Worm (Caenorhabditis elegans) whole organism, L4 larva: ENCODE measurements around the gene dnc-1.

Experiments used
- R02D3.7 ChIP-seq: fragments of 150-350 bp; sonication (generic microtip); optimal IDR thresholded peaks from 3 replicates; lab custom pipeline; 2014; ENCODE audit warnings: missing biosample characterization, missing genetic modification characterization
- T26A8.4 ChIP-seq: fragments of 200-800 bp; sonication (Bioruptor generic); IDR thresholded peaks from 2 replicates; pipeline ENCODE4 v1.3.6; 2022; ENCODE audit warnings: missing genetic modification characterization, missing compliant biosample characterization
- Y48G9A.11 ChIP-seq: fragments of 200-800 bp; sonication (Bioruptor generic); IDR thresholded peaks from 2 replicates; pipeline ENCODE4 v1.3.6; 2022; ENCODE audit warnings: missing genetic modification reagents, missing genetic modification characterization, missing compliant biosample characterization
- aly-2 ChIP-seq: sonication (generic microtip); optimal IDR thresholded peaks from 2 replicates; lab custom pipeline; 2018; ENCODE audit warnings: missing biosample characterization, missing genetic modification characterization
- ama-1 ChIP-seq: fragments of 150-350 bp; optimal IDR thresholded peaks from 2 replicates; lab custom pipeline; 2014; ENCODE audit warnings: inconsistent platforms, mixed read lengths
- arid-1 ChIP-seq: fragments of 200-800 bp; sonication (Bioruptor generic); conservative IDR thresholded peaks from 2 replicates; pipeline ENCODE4 v1.3.6; 2022; ENCODE audit warnings: missing genetic modification reagents, missing genetic modification characterization, missing compliant biosample characterization
- attf-4 ChIP-seq: sonication (generic microtip); optimal IDR thresholded peaks from 3 replicates; lab custom pipeline; 2017; ENCODE audit warnings: missing biosample characterization, missing genetic modification characterization
- ceh-20 ChIP-seq: fragments of 200-800 bp; sonication (Bioruptor generic); IDR thresholded peaks from 2 replicates; pipeline ENCODE4 v1.3.6; 2022; ENCODE audit warnings: missing genetic modification reagents, missing genetic modification characterization, missing compliant biosample characterization
- ceh-28 ChIP-seq: fragments of 150-350 bp; optimal IDR thresholded peaks from 2 replicates; lab custom pipeline; 2014; ENCODE audit warnings: missing biosample characterization, missing genetic modification reagents, missing genetic modification characterization
- ceh-62 ChIP-seq: sonication (generic microtip); optimal IDR thresholded peaks from 2 replicates; lab custom pipeline; 2017; ENCODE audit warnings: missing biosample characterization, missing genetic modification characterization
- ceh-82 ChIP-seq: sonication (generic microtip); optimal IDR thresholded peaks from 2 replicates; lab custom pipeline; 2017; ENCODE audit warnings: missing biosample characterization, missing genetic modification characterization
- daf-16 ChIP-seq, 3 experiments: sonication (generic microtip); optimal IDR thresholded peaks; 2 replicates each; lab custom pipeline; 2016 to 2017; ENCODE audit warnings: missing genetic modification characterization in 3 of 3, missing genetic modification reagents in 3 of 3, mild to moderate bottlenecking in 2 of 3, missing compliant biosample characterization in 2 of 3, missing biosample characterization in 1 of 3, moderate library complexity in 1 of 3
- daf-8 ChIP-seq: fragments of 200-800 bp; sonication (Bioruptor generic); IDR thresholded peaks from 2 replicates; pipeline ENCODE4 v1.3.6; 2022; ENCODE audit warnings: missing genetic modification characterization, missing compliant biosample characterization
- dmd-6 ChIP-seq: fragments of 200-800 bp; sonication (Bioruptor generic); IDR thresholded peaks from 2 replicates; pipeline ENCODE4 v1.3.6; 2022; ENCODE audit warnings: missing genetic modification reagents, missing genetic modification characterization, missing compliant biosample characterization
- dmd-9 ChIP-seq: fragments of 200-800 bp; sonication (Bioruptor generic); IDR thresholded peaks from 2 replicates; pipeline ENCODE4 v1.3.6; 2022; ENCODE audit warnings: missing genetic modification reagents, missing genetic modification characterization, missing compliant biosample characterization
- dve-1 ChIP-seq: sonication (generic microtip); optimal IDR thresholded peaks from 2 replicates; lab custom pipeline; 2017; ENCODE audit warnings: antibody characterized with exemption, mild to moderate bottlenecking, missing genetic modification characterization, missing compliant biosample characterization; ENCODE audit not compliant: insufficient read depth
- egl-27 ChIP-seq: sonication (generic microtip); optimal IDR thresholded peaks from 3 replicates; lab custom pipeline; 2017; ENCODE audit warnings: missing biosample characterization, missing genetic modification reagents, missing genetic modification characterization
- egl-43 ChIP-seq: fragments of 200-800 bp; sonication (Bioruptor generic); IDR thresholded peaks from 2 replicates; pipeline ENCODE4 v1.3.6; 2022; ENCODE audit warnings: missing genetic modification reagents, missing genetic modification characterization, missing compliant biosample characterization
- hif-1 ChIP-seq, 2 experiments: sonication (generic microtip); optimal IDR thresholded peaks; 2 replicates each; lab custom pipeline; 2016 to 2017; ENCODE audit warnings: missing compliant biosample characterization in 2 of 2, missing genetic modification characterization in 2 of 2, missing genetic modification reagents in 2 of 2, missing genotype in 2 of 2, mild to moderate bottlenecking in 1 of 2
- hlh-11 ChIP-seq: fragments of 200-800 bp; sonication (Bioruptor generic); optimal IDR thresholded peaks from 2 replicates; lab custom pipeline; 2018; ENCODE audit warnings: mild to moderate bottlenecking, missing genetic modification characterization, missing compliant biosample characterization
- hlh-30 ChIP-seq: sonication (generic microtip); optimal IDR thresholded peaks from 2 replicates; lab custom pipeline; 2017; ENCODE audit warnings: antibody characterized with exemption, mild to moderate bottlenecking, missing genetic modification characterization, missing compliant biosample characterization; ENCODE audit not compliant: insufficient read depth
- hmg-1.1 ChIP-seq: fragments of 200-800 bp; sonication (Bioruptor generic); IDR thresholded peaks from 2 replicates; pipeline ENCODE4 v1.3.6; 2022; ENCODE audit warnings: missing genetic modification reagents, missing genetic modification characterization, missing compliant biosample characterization
- lim-7 ChIP-seq: fragments of 200-800 bp; sonication (Bioruptor generic); IDR thresholded peaks from 2 replicates; pipeline ENCODE4 v1.3.6; 2022; ENCODE audit warnings: missing genetic modification characterization, missing compliant biosample characterization
- lin-1 ChIP-seq: fragments of 200-800 bp; sonication (Bioruptor generic); IDR thresholded peaks from 2 replicates; pipeline ENCODE4 v1.3.6; 2022; ENCODE audit warnings: missing genetic modification reagents, missing genetic modification characterization, missing compliant biosample characterization
- lin-15B ChIP-seq: fragments of 150-350 bp; sonication (generic microtip); optimal IDR thresholded peaks from 3 replicates; lab custom pipeline; 2014; ENCODE audit warnings: missing biosample characterization, missing genetic modification characterization
- lin-29 ChIP-seq: fragments of 200-800 bp; sonication (Bioruptor generic); IDR thresholded peaks from 2 replicates; pipeline ENCODE4 v1.3.6; 2022; ENCODE audit warnings: missing genetic modification reagents, missing genetic modification characterization, missing compliant biosample characterization
- lsy-2 ChIP-seq, 2 experiments: fragments of 150-350 bp in 1 of 2; sonication (generic microtip) in 1 of 2; optimal IDR thresholded peaks; 2 replicates each; lab custom pipeline; 2014 to 2017; ENCODE audit warnings: missing biosample characterization in 2 of 2, missing genetic modification characterization in 2 of 2
- madf-5 ChIP-seq, 2 experiments: fragments of 200-800 bp; sonication (Bioruptor generic); IDR thresholded peaks; 2 replicates each; pipeline ENCODE4 v1.3.6; 2022; ENCODE audit warnings: missing compliant biosample characterization in 2 of 2, missing genetic modification characterization in 2 of 2
- madf-9 ChIP-seq: fragments of 200-800 bp; sonication (Bioruptor generic); conservative IDR thresholded peaks from 2 replicates; pipeline ENCODE4 v1.3.6; 2022; ENCODE audit warnings: missing genetic modification reagents, missing genetic modification characterization, missing compliant biosample characterization
- mdl-1 ChIP-seq, 2 experiments: fragments of 150-350 bp in 1 of 2; sonication (generic microtip) in 1 of 2; optimal IDR thresholded peaks; 2 replicates each; lab custom pipeline; 2014 to 2017; ENCODE audit warnings: missing biosample characterization in 2 of 2, missing genetic modification characterization in 2 of 2
- mdt-29 ChIP-seq: fragments of 200-800 bp; sonication (Bioruptor generic); IDR thresholded peaks from 2 replicates; pipeline ENCODE4 v1.3.6; 2022; ENCODE audit warnings: missing genetic modification reagents, missing genetic modification characterization, missing compliant biosample characterization
- mep-1 ChIP-seq: fragments of 150-350 bp; sonication (generic microtip); optimal IDR thresholded peaks from 3 replicates; lab custom pipeline; 2014; ENCODE audit warnings: missing biosample characterization, missing genetic modification characterization
- mes-2 ChIP-seq: sonication (generic microtip); optimal IDR thresholded peaks from 2 replicates; lab custom pipeline; 2016; ENCODE audit warnings: missing genotype, mild to moderate bottlenecking, missing genetic modification characterization, missing compliant biosample characterization; ENCODE audit not compliant: poor library complexity, severe bottlenecking
- mxl-2 ChIP-seq: fragments of 200-800 bp; sonication (Bioruptor generic); conservative IDR thresholded peaks from 2 replicates; pipeline ENCODE4 v1.3.6; 2022; ENCODE audit warnings: missing genetic modification reagents, missing genetic modification characterization, missing compliant biosample characterization
- nhr-10 ChIP-seq: fragments of 150-350 bp; optimal IDR thresholded peaks from 2 replicates; lab custom pipeline; 2014; ENCODE audit warnings: missing biosample characterization, missing genetic modification characterization
- nhr-11 ChIP-seq: fragments of 150-350 bp; optimal IDR thresholded peaks from 2 replicates; lab custom pipeline; 2014; ENCODE audit warnings: missing biosample characterization, missing genetic modification characterization
- nhr-111 ChIP-seq: fragments of 200-800 bp; sonication (Bioruptor generic); optimal IDR thresholded peaks from 2 replicates; lab custom pipeline; 2018; ENCODE audit warnings: mild to moderate bottlenecking, missing genetic modification characterization, missing compliant biosample characterization
- nhr-28 ChIP-seq: fragments of 150-350 bp; optimal IDR thresholded peaks from 2 replicates; lab custom pipeline; 2014; ENCODE audit warnings: missing biosample characterization, missing genetic modification characterization
- nhr-6 ChIP-seq: fragments of 150-350 bp; optimal IDR thresholded peaks from 2 replicates; lab custom pipeline; 2014; ENCODE audit warnings: missing biosample characterization, missing genetic modification characterization
- nhr-76 ChIP-seq: fragments of 150-350 bp; optimal IDR thresholded peaks from 2 replicates; lab custom pipeline; 2014; ENCODE audit warnings: missing biosample characterization, missing genetic modification characterization
- nhr-77 ChIP-seq: fragments of 150-350 bp; optimal IDR thresholded peaks from 2 replicates; lab custom pipeline; 2014; ENCODE audit warnings: missing biosample characterization, missing genetic modification characterization
- pha-4 ChIP-seq, 2 experiments: fragments of 150-350 bp in 1 of 2; fragments of 200-800 bp in 1 of 2; sonication (Bioruptor generic) in 1 of 2; IDR thresholded peaks in 1 of 2; optimal IDR thresholded peaks in 1 of 2; 2 replicates each; pipeline versions ENCODE4 v1.3.6 to Lab custom; 2014 to 2022; ENCODE audit warnings: missing genetic modification characterization in 2 of 2, missing genetic modification reagents in 2 of 2, missing biosample characterization in 1 of 2, missing compliant biosample characterization in 1 of 2
- pqm-1 ChIP-seq: sonication (generic microtip); optimal IDR thresholded peaks from 2 replicates; lab custom pipeline; 2017; ENCODE audit warnings: missing biosample characterization, missing genetic modification characterization
- rbr-2 ChIP-seq: sonication (generic microtip); optimal IDR thresholded peaks from 2 replicates; lab custom pipeline; 2016; ENCODE audit warnings: missing genotype, missing genetic modification characterization, missing compliant biosample characterization
- saeg-2 ChIP-seq: fragments of 200-800 bp; sonication (Bioruptor generic); IDR thresholded peaks from 2 replicates; pipeline ENCODE4 v1.3.6; 2022; ENCODE audit warnings: missing genetic modification reagents, missing genetic modification characterization, missing compliant biosample characterization
- sdz-12 ChIP-seq: fragments of 200-800 bp; sonication (Bioruptor generic); optimal IDR thresholded peaks from 2 replicates; lab custom pipeline; 2018; ENCODE audit warnings: mild to moderate bottlenecking, missing genetic modification characterization, missing compliant biosample characterization
- snpc-1.2 ChIP-seq: fragments of 200-800 bp; sonication (Bioruptor generic); IDR thresholded peaks from 2 replicates; pipeline ENCODE4 v1.3.6; 2022; ENCODE audit warnings: missing genetic modification reagents, missing genetic modification characterization, missing compliant biosample characterization
- zfp-3 ChIP-seq: fragments of 200-800 bp; sonication (Bioruptor generic); conservative IDR thresholded peaks from 2 replicates; pipeline ENCODE4 v1.3.6; 2022; ENCODE audit warnings: missing genetic modification reagents, missing genetic modification characterization, missing compliant biosample characterization
- zip-2 ChIP-seq: fragments of 150-350 bp; optimal IDR thresholded peaks from 2 replicates; lab custom pipeline; 2014; ENCODE audit warnings: missing biosample characterization, missing genetic modification characterization
- ztf-7 ChIP-seq: fragments of 150-350 bp; optimal IDR thresholded peaks from 2 replicates; lab custom pipeline; 2014; ENCODE audit warnings: missing biosample characterization, missing genetic modification characterization

Gene dnc-1

ce11 chrIV:10933062-10933552 is at the start of gene dnc-1, which contains the start of gene lsm-7:
TSS of gene dnc-1 (minus strand) at chrIV:10933203.
TSS of gene lsm-7 (plus strand) at chrIV:10933502.
- peak; percentile 80 for TF ChIP-seq mes-2 (tag; lab: Kevin White, UChicago)
- TF ChIP-seq lin-15B (tag; lab: Kevin White, UChicago), result no peak
- TF ChIP-seq nhr-76 (tag; lab: Kevin White, UChicago), result no peak
- TF ChIP-seq hlh-30, result peak; percentile 75
- TF ChIP-seq sdz-12 (GFP tag; lab: Kevin White, UChicago), result no peak
- TF ChIP-seq zfp-3 (GFP tag; lab: Robert Waterston, UW), result peak; percentile 81
- TF ChIP-seq lim-7, result no peak
- no peak for TF ChIP-seq egl-27 (tag; lab: Kevin White, UChicago)
- TF ChIP-seq nhr-77 (tag; lab: Kevin White, UChicago), result peak; percentile 70
- no peak for TF ChIP-seq aly-2 (tag; lab: Kevin White, UChicago)
- peak; percentile 59 for TF ChIP-seq nhr-28 (tag; lab: Kevin White, UChicago)
- no peak for TF ChIP-seq pqm-1 (tag; lab: Kevin White, UChicago)
- peak in 1 of 2 experiments; percentile 48 for TF ChIP-seq mdl-1 (tag; optimal IDR thresholded peaks at IDR 0.05; lab: Kevin White, UChicago)
- TF ChIP-seq hif-1 (tag; optimal IDR thresholded peaks at IDR 0.05; lab: Kevin White, UChicago), result peak in 1 of 2 experiments; percentile 66
- peak; percentile 61 for TF ChIP-seq madf-9 (GFP tag; lab: Robert Waterston, UW)
- TF ChIP-seq saeg-2, result no peak
- no peak for TF ChIP-seq mxl-2 (GFP tag; lab: Robert Waterston, UW)
- no peak for TF ChIP-seq Y48G9A.11
- no peak for TF ChIP-seq dmd-9 (GFP tag; lab: Robert Waterston, UW)
- no peak for TF ChIP-seq R02D3.7
- peak; percentile 79 for TF ChIP-seq hlh-11 (tag; lab: Kevin White, UChicago)
- peak in 1 of 2 experiments; percentile 91 for TF ChIP-seq lsy-2 (tag; optimal IDR thresholded peaks at IDR 0.05; lab: Kevin White, UChicago)
- no peak; the same call in 1 of the 2 replicates for TF ChIP-seq pha-4 (GFP tag; IDR thresholded peaks at IDR 0.05; lab: Robert Waterston, UW)
- TF ChIP-seq pha-4 (tag; optimal IDR thresholded peaks at IDR 0.05; lab: Kevin White, UChicago), result peak; percentile 15
- peak; percentile 45; the same call in 1 of the 2 replicates for TF ChIP-seq lin-1 (GFP tag; lab: Robert Waterston, UW)
- no peak for TF ChIP-seq ceh-28 (tag; lab: Kevin White, UChicago)
- TF ChIP-seq nhr-6 (tag; lab: Kevin White, UChicago), result peak; percentile 65
- peak; percentile 72 for TF ChIP-seq hmg-1.1 (GFP tag; lab: Robert Waterston, UW)
- TF ChIP-seq snpc-1.2 (GFP tag; lab: Robert Waterston, UW), result peak; percentile 55; the same call in 1 of the 2 replicates
- no peak for TF ChIP-seq madf-5 (GFP tag; IDR thresholded peaks at IDR 0.05; lab: Robert Waterston, UW)
- no peak for TF ChIP-seq daf-16 (GFP tag; optimal IDR thresholded peaks at IDR 0.05; lab: Kevin White, UChicago)
- peak; percentile 82 for TF ChIP-seq daf-16 (tag; optimal IDR thresholded peaks at IDR 0.05; lab: Kevin White, UChicago)
- TF ChIP-seq lin-29 (GFP tag; lab: Robert Waterston, UW), result peak; percentile 7; the same call in 1 of the 2 replicates
- no peak for TF ChIP-seq ceh-62 (tag; lab: Kevin White, UChicago)
- TF ChIP-seq T26A8.4 (GFP tag; lab: Robert Waterston, UW), result peak; percentile 39
- peak; percentile 71 for TF ChIP-seq dmd-6 (GFP tag; lab: Robert Waterston, UW)
- no peak for TF ChIP-seq nhr-10 (tag; lab: Kevin White, UChicago)
- TF ChIP-seq dve-1 (tag; lab: Kevin White, UChicago), result peak; percentile 79
- peak; percentile 65 for TF ChIP-seq ceh-20
- no peak; the same call in 1 of the 2 replicates for TF ChIP-seq arid-1 (GFP tag; lab: Robert Waterston, UW)
- TF ChIP-seq mdt-29 (GFP tag; lab: Robert Waterston, UW), result peak; percentile 25; the same call in 1 of the 2 replicates
- no peak for TF ChIP-seq daf-8 (GFP tag; lab: Robert Waterston, UW)
- peak; percentile 5 for TF ChIP-seq ztf-7 (tag; lab: Kevin White, UChicago)
- peak; percentile 41 for TF ChIP-seq nhr-11
- no peak for TF ChIP-seq ceh-82
- no peak for TF ChIP-seq zip-2
- TF ChIP-seq mep-1 (tag; lab: Kevin White, UChicago), result peak; percentile 88
- no peak for TF ChIP-seq nhr-111
- peak; percentile 8 for TF ChIP-seq ama-1
- no peak for TF ChIP-seq attf-4 (tag; lab: Kevin White, UChicago)
- no peak for TF ChIP-seq rbr-2
- TF ChIP-seq egl-43, result 0 out of 2 replicates have a peak, but pooled peaks have one; percentile 35
